Worm (Caenorhabditis elegans): ENCODE measurements around the gene acl-5.

Gene acl-5

ce11 chrX:10279299-10279698, 48.0 kb downstream of the acl-5 start, which contains the start of gene slc-9B.1:
slc-9B.1 (plus strand) TSS chrX:10279599.
- TF ChIP-seq nhr-11 (tag; optimal IDR thresholded peaks at IDR 0.05), result no peak
- no peak for TF ChIP-seq nhr-10 (tag; optimal IDR thresholded peaks at IDR 0.05)
- TF ChIP-seq R02D3.7 (tag; optimal IDR thresholded peaks at IDR 0.05), result no peak
- TF ChIP-seq gmeb-1 (tag; optimal IDR thresholded peaks at IDR 0.05), result no peak
- no peak for TF ChIP-seq ZK546.5 (tag; optimal IDR thresholded peaks at IDR 0.05)
- no peak for TF ChIP-seq lin-39 (tag; optimal IDR thresholded peaks at IDR 0.05)
- no peak for TF ChIP-seq egl-27 (tag; optimal IDR thresholded peaks at IDR 0.05)
- no peak for TF ChIP-seq nhr-6 (tag; optimal IDR thresholded peaks at IDR 0.05)
- TF ChIP-seq elt-3 (tag; optimal IDR thresholded peaks at IDR 0.05), result no peak
- TF ChIP-seq ztf-4 (tag; optimal IDR thresholded peaks at IDR 0.05), result no peak
- no peak for TF ChIP-seq mdl-1 (tag; optimal IDR thresholded peaks at IDR 0.05)
- no peak for TF ChIP-seq mab-5 (tag; optimal IDR thresholded peaks at IDR 0.05)
- TF ChIP-seq ceh-82 (tag; optimal IDR thresholded peaks at IDR 0.05), result no peak
- TF ChIP-seq nhr-237 (tag; optimal IDR thresholded peaks at IDR 0.05), result no peak

DNA sequence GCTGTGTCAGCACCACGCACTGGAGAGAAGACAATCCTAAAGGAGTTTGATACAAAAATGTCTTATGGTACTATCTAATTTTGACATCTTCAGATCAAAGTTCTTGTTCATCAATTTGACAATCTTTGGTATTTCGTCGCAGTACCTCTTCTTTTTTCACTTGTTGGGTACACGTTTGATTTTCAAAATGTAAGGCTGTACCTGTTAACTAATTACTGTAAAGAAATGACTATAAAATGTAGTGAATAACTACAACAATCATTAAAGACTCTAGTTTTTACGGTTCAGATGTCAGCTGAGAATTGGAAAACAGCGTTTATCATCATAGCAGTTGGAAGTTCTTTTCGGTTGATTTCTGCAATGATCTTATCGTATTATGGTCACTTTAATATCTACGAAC, 50.1 kb downstream of the acl-5 start:
- TF ChIP-seq lin-11 (tag; optimal IDR thresholded peaks at IDR 0.05) (no peak), ceh-82 (tag; optimal IDR thresholded peaks at IDR 0.05) (no peak), nhr-77 (tag; optimal IDR thresholded peaks at IDR 0.05) (no peak), mdl-1 (tag; optimal IDR thresholded peaks at IDR 0.05) (no peak), ztf-4 (tag; optimal IDR thresholded peaks at IDR 0.05) (no peak), elt-3 (tag; optimal IDR thresholded peaks at IDR 0.05) (no peak), nhr-237 (tag; optimal IDR thresholded peaks at IDR 0.05) (no peak), Y55F3AM.14 (GFP tag; optimal IDR thresholded peaks at IDR 0.05) (no peak), F13H6.1 (tag; optimal IDR thresholded peaks at IDR 0.05) (no peak), nhr-11 (tag; optimal IDR thresholded peaks at IDR 0.05) (no peak), mab-5 (tag; optimal IDR thresholded peaks at IDR 0.05) (no peak)

- TF ChIP-seq mab-5 (tag; optimal IDR thresholded peaks at IDR 0.05) (no peak), lin-13 (GFP tag; optimal IDR thresholded peaks at IDR 0.05) (no peak), nhr-10 (tag; optimal IDR thresholded peaks at IDR 0.05) (no peak)
These were observed 52.8 kb downstream of the acl-5 start for ce11 chrX:10274470-10274869.

Data from whole organism, L2 larva.